Worm (Caenorhabditis elegans): Measurements from ENCODE around the gene B0001.2.

DNA sequence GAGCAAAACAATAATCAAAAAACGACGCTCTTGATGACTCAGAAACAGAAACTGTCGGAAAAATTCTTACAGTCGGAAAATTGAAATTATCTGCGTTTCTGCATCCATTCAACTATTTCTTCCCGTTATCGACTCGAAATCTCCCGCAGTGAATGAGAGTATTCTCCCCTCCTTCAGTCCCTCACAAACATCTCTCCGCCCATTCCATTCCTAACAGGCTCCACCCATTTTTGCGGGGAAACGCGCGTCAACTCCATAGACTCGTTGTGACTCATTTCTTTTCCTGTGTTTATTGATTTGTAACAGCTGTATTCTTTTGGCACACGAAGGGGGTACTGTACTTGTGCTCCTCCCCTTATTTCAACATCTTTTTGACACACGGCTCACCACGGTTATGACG lies 22.9 kb downstream of the B0001.2 start:
- TF ChIP-seq unc-62 (GFP tag; optimal IDR thresholded peaks at IDR 0.05) (no peak), nfya-1 (tag; optimal IDR thresholded peaks at IDR 0.05; ENCODE audit: borderline replicate concordance, insufficient read depth) (no peak), F37B4.10 (GFP tag; IDR thresholded peaks at IDR 0.05) (no peak), rpc-1 (optimal IDR thresholded peaks at IDR 0.05) (no peak), rpc-1 (tag; optimal IDR thresholded peaks at IDR 0.05) (no peak), Y79H2A.3 (GFP tag; conservative IDR thresholded peaks at IDR 0.05) (no peak), zfh-2 (GFP tag; conservative IDR thresholded peaks at IDR 0.05) (no peak), hlh-26 (GFP tag; conservative IDR thresholded peaks at IDR 0.05) (no peak), C06A6.2 (GFP tag; conservative IDR thresholded peaks at IDR 0.05) (no peak)

All from whole organism, young adult.